Fruit fly (Drosophila melanogaster): ENCODE results near the gene CG31626.

dm6 chr2L:21218240-21218911, 18.2 kb downstream of the CG31626 start, which contains the start of gene CG8679:
- TF ChIP-seq CTCF (optimal IDR thresholded peaks at IDR 0.05): peak; percentile 37 to 57
- TF ChIP-seq CG8478 (optimal IDR thresholded peaks at IDR 0.05): no peak

All from S2 (cell line).